Worm (Caenorhabditis elegans) whole organism, midembryonic: ENCODE measurements around the gene F41C6.6.

Experiments used
- T22C8.4 ChIP-seq: fragments of 200-800 bp; sonication (Bioruptor generic); IDR thresholded peaks from 2 replicates; pipeline ENCODE4 v1.3.6; 2022; ENCODE audit warnings: missing genetic modification characterization, missing compliant biosample characterization
- cog-1 ChIP-seq: sonication (generic microtip); optimal IDR thresholded peaks from 2 replicates; lab custom pipeline; 2016; ENCODE audit warnings: missing genetic modification characterization, missing compliant biosample characterization
- flt-1 ChIP-seq: fragments of 200-800 bp; sonication (Bioruptor generic); IDR thresholded peaks from 2 replicates; pipeline ENCODE4 v1.3.6; 2022; ENCODE audit warnings: missing genetic modification characterization, missing compliant biosample characterization
- med-1 ChIP-seq: sonication (generic microtip); optimal IDR thresholded peaks from 2 replicates; lab custom pipeline; 2017; ENCODE audit warnings: missing genetic modification characterization, mild to moderate bottlenecking, missing compliant biosample characterization, antibody characterized with exemption, missing genetic modification reagents; ENCODE audit not compliant: insufficient read depth
- ref-1 ChIP-seq: fragments of 200-800 bp; sonication (Bioruptor generic); conservative IDR thresholded peaks from 2 replicates; pipeline ENCODE4 v1.3.6; 2022; ENCODE audit warnings: missing genetic modification reagents, missing genetic modification characterization, missing compliant biosample characterization
- tab-1 ChIP-seq: fragments of 200-800 bp; sonication (Bioruptor generic); IDR thresholded peaks from 2 replicates; pipeline ENCODE4 v1.3.6; 2022; ENCODE audit warnings: missing genetic modification characterization, missing compliant biosample characterization
- ztf-23 ChIP-seq: fragments of 200-800 bp; sonication (Bioruptor generic); IDR thresholded peaks from 2 replicates; pipeline ENCODE4 v1.3.6; 2022; ENCODE audit warnings: missing genetic modification reagents, missing genetic modification characterization, missing compliant biosample characterization
- ztf-29 ChIP-seq: fragments of 200-800 bp; sonication (Bioruptor generic); IDR thresholded peaks from 2 replicates; pipeline ENCODE4 v1.3.6; 2022; ENCODE audit warnings: missing genetic modification reagents, missing genetic modification characterization, missing compliant biosample characterization

ce11 chrX:6928578-6928977 lies 46.9 kb upstream of the F41C6.6 start, which contains the start of gene F14B8.5:
- TF ChIP-seq ztf-29 (no peak), T22C8.4 (no peak), cog-1 (tag; lab: Kevin White, UChicago) (no peak), ref-1 (GFP tag; lab: Robert Waterston, UW) (no peak), med-1 (GFP tag; lab: Kevin White, UChicago) (no peak), flt-1 (GFP tag; lab: Robert Waterston, UW) (no peak), tab-1 (GFP tag; lab: Robert Waterston, UW) (no peak), ztf-23 (GFP tag; lab: Robert Waterston, UW) (no peak)
